Fruit fly (Drosophila melanogaster) whole organism, wandering third instar larva: ENCODE results near the gene CG1958.

Source experiments
- Dfd ChIP-seq: fragments of >200 bp; optimal IDR thresholded peaks from 2 replicates; lab custom pipeline; 2017; ENCODE audit warnings: missing biosample characterization, missing genetic modification characterization
- HLH106 ChIP-seq: fragments of 200-800 bp; optimal IDR thresholded peaks from 3 replicates; lab custom pipeline; 2019; ENCODE audit warnings: missing biosample characterization, mild to moderate bottlenecking, missing genetic modification characterization, moderate library complexity
- psq ChIP-seq: fragments of 200-800 bp; sonication (Bioruptor generic); optimal IDR thresholded peaks from 3 replicates; lab custom pipeline; 2017; ENCODE audit warnings: missing biosample characterization, mild to moderate bottlenecking, missing genetic modification characterization, moderate library complexity

dm6 chrX:7252468-7252867, 14.2 kb upstream of the CG1958 start:
- TF ChIP-seq HLH106 (tag; lab: Kevin White, UChicago) (no peak), Dfd (GFP tag; lab: Kevin White, UChicago) (no peak), psq (GFP tag; lab: Kevin White, UChicago) (no peak)
